Worm (Caenorhabditis elegans) whole organism, L4 larva: ENCODE results near the gene pdr-1.

Source experiments
- F10B5.3 ChIP-seq: sonication (generic microtip); optimal IDR thresholded peaks from 2 replicates; lab custom pipeline; 2016; ENCODE audit warnings: mild to moderate bottlenecking, missing genetic modification characterization, missing compliant biosample characterization
- F49E8.2 ChIP-seq: sonication (generic microtip); optimal IDR thresholded peaks from 2 replicates; lab custom pipeline; 2016; ENCODE audit warnings: missing compliant biosample characterization, mild to moderate bottlenecking, missing genetic modification characterization, borderline replicate concordance
- Y48G9A.11 ChIP-seq: fragments of 200-800 bp; sonication (Bioruptor generic); IDR thresholded peaks from 2 replicates; pipeline ENCODE4 v1.3.6; 2022; ENCODE audit warnings: missing genetic modification reagents, missing genetic modification characterization, missing compliant biosample characterization
- Y5F2A.4 ChIP-seq: fragments of 200-800 bp; sonication (Bioruptor generic); optimal IDR thresholded peaks from 2 replicates; lab custom pipeline; 2018; ENCODE audit warnings: mild to moderate bottlenecking, missing genetic modification characterization, missing compliant biosample characterization
- Y75B8A.6 ChIP-seq: fragments of 200-800 bp; sonication (Bioruptor generic); IDR thresholded peaks from 2 replicates; pipeline ENCODE4 v1.3.6; 2022; ENCODE audit warnings: missing genetic modification reagents, missing genetic modification characterization, missing compliant biosample characterization
- ZK546.5 ChIP-seq, 2 experiments: sonication (generic microtip); optimal IDR thresholded peaks; 2 replicates each; lab custom pipeline; 2017; ENCODE audit warnings: missing biosample characterization in 2 of 2, missing genetic modification characterization in 2 of 2
- aha-1 ChIP-seq: fragments of 150-350 bp; peaks from one replicate; lab custom pipeline; 2014; ENCODE audit warnings: missing biosample characterization, missing genetic modification characterization
- ceh-28 ChIP-seq: fragments of 150-350 bp; optimal IDR thresholded peaks from 2 replicates; lab custom pipeline; 2014; ENCODE audit warnings: missing biosample characterization, missing genetic modification reagents, missing genetic modification characterization
- ceh-44 ChIP-seq: fragments of 200-800 bp; sonication (Bioruptor generic); IDR thresholded peaks from 2 replicates; pipeline ENCODE4 v1.3.6; 2022; ENCODE audit warnings: missing genetic modification reagents, missing genetic modification characterization, missing compliant biosample characterization
- ceh-62 ChIP-seq: sonication (generic microtip); optimal IDR thresholded peaks from 2 replicates; lab custom pipeline; 2017; ENCODE audit warnings: missing biosample characterization, missing genetic modification characterization
- ctbp-1 ChIP-seq: fragments of 200-800 bp; sonication (Bioruptor generic); IDR thresholded peaks from 2 replicates; pipeline ENCODE4 v1.3.6; 2022; ENCODE audit warnings: missing genetic modification reagents, missing genetic modification characterization, missing compliant biosample characterization
- daf-12 ChIP-seq: fragments of 150-350 bp; optimal IDR thresholded peaks from 2 replicates; lab custom pipeline; 2014; ENCODE audit warnings: missing biosample characterization, missing genetic modification reagents, missing genetic modification characterization
- daf-16 ChIP-seq, 3 experiments: sonication (generic microtip); optimal IDR thresholded peaks; 2 replicates each; lab custom pipeline; 2016 to 2017; ENCODE audit warnings: missing genetic modification characterization in 3 of 3, missing genetic modification reagents in 3 of 3, mild to moderate bottlenecking in 2 of 3, missing compliant biosample characterization in 2 of 3, missing biosample characterization in 1 of 3, moderate library complexity in 1 of 3
- daf-19 ChIP-seq: fragments of 200-800 bp; sonication (Bioruptor generic); conservative IDR thresholded peaks from 2 replicates; pipeline ENCODE4 v1.3.6; 2022; ENCODE audit warnings: missing genetic modification characterization, missing compliant biosample characterization
- dmd-6 ChIP-seq: fragments of 200-800 bp; sonication (Bioruptor generic); IDR thresholded peaks from 2 replicates; pipeline ENCODE4 v1.3.6; 2022; ENCODE audit warnings: missing genetic modification reagents, missing genetic modification characterization, missing compliant biosample characterization
- dmd-8 ChIP-seq: fragments of 200-800 bp; sonication (Bioruptor generic); IDR thresholded peaks from 2 replicates; pipeline ENCODE4 v1.3.6; 2022; ENCODE audit warnings: missing genetic modification characterization, missing compliant biosample characterization
- dpl-1 ChIP-seq: fragments of 150-350 bp; optimal IDR thresholded peaks from 2 replicates; lab custom pipeline; 2014; ENCODE audit warnings: missing biosample characterization, missing genetic modification reagents, missing genetic modification characterization
- egl-27 ChIP-seq: sonication (generic microtip); optimal IDR thresholded peaks from 3 replicates; lab custom pipeline; 2017; ENCODE audit warnings: missing biosample characterization, missing genetic modification reagents, missing genetic modification characterization
- fkh-10 ChIP-seq: fragments of 150-350 bp; optimal IDR thresholded peaks from 2 replicates; lab custom pipeline; 2014; ENCODE audit warnings: missing biosample characterization, missing genetic modification reagents, missing genetic modification characterization
- gei-8 ChIP-seq: fragments of 200-800 bp; sonication (Bioruptor generic); optimal IDR thresholded peaks from 2 replicates; lab custom pipeline; 2018; ENCODE audit warnings: mild to moderate bottlenecking, missing genetic modification characterization, missing compliant biosample characterization
- hif-1 ChIP-seq, 2 experiments: sonication (generic microtip); optimal IDR thresholded peaks; 2 replicates each; lab custom pipeline; 2016 to 2017; ENCODE audit warnings: missing compliant biosample characterization in 2 of 2, missing genetic modification characterization in 2 of 2, missing genetic modification reagents in 2 of 2, missing genotype in 2 of 2, mild to moderate bottlenecking in 1 of 2
- hlh-11 ChIP-seq: fragments of 200-800 bp; sonication (Bioruptor generic); optimal IDR thresholded peaks from 2 replicates; lab custom pipeline; 2018; ENCODE audit warnings: mild to moderate bottlenecking, missing genetic modification characterization, missing compliant biosample characterization
- lin-1 ChIP-seq: fragments of 200-800 bp; sonication (Bioruptor generic); IDR thresholded peaks from 2 replicates; pipeline ENCODE4 v1.3.6; 2022; ENCODE audit warnings: missing genetic modification reagents, missing genetic modification characterization, missing compliant biosample characterization
- lin-13 ChIP-seq: fragments of 150-350 bp; optimal IDR thresholded peaks from 2 replicates; lab custom pipeline; 2014; ENCODE audit warnings: missing biosample characterization, missing genetic modification reagents, missing genetic modification characterization
- lin-15B ChIP-seq: fragments of 150-350 bp; sonication (generic microtip); optimal IDR thresholded peaks from 3 replicates; lab custom pipeline; 2014; ENCODE audit warnings: missing biosample characterization, missing genetic modification characterization
- lin-39 ChIP-seq: fragments of 150-350 bp; optimal IDR thresholded peaks from 2 replicates; lab custom pipeline; 2014; ENCODE audit warnings: missing biosample characterization, missing genetic modification reagents, missing genetic modification characterization
- lir-3 ChIP-seq: sonication (generic microtip); optimal IDR thresholded peaks from 2 replicates; lab custom pipeline; 2016; ENCODE audit warnings: mild to moderate bottlenecking, missing genetic modification characterization, missing compliant biosample characterization
- madf-9 ChIP-seq: fragments of 200-800 bp; sonication (Bioruptor generic); conservative IDR thresholded peaks from 2 replicates; pipeline ENCODE4 v1.3.6; 2022; ENCODE audit warnings: missing genetic modification reagents, missing genetic modification characterization, missing compliant biosample characterization
- mdl-1 ChIP-seq, 2 experiments: fragments of 150-350 bp in 1 of 2; sonication (generic microtip) in 1 of 2; optimal IDR thresholded peaks; 2 replicates each; lab custom pipeline; 2014 to 2017; ENCODE audit warnings: missing biosample characterization in 2 of 2, missing genetic modification characterization in 2 of 2
- mdt-29 ChIP-seq: fragments of 200-800 bp; sonication (Bioruptor generic); IDR thresholded peaks from 2 replicates; pipeline ENCODE4 v1.3.6; 2022; ENCODE audit warnings: missing genetic modification reagents, missing genetic modification characterization, missing compliant biosample characterization
- mep-1 ChIP-seq: fragments of 150-350 bp; sonication (generic microtip); optimal IDR thresholded peaks from 3 replicates; lab custom pipeline; 2014; ENCODE audit warnings: missing biosample characterization, missing genetic modification characterization
- mxl-3 ChIP-seq: fragments of 200-800 bp; sonication (Bioruptor generic); optimal IDR thresholded peaks from 2 replicates; lab custom pipeline; 2018; ENCODE audit warnings: mild to moderate bottlenecking, missing genetic modification characterization, missing compliant biosample characterization
- nhr-11 ChIP-seq: fragments of 150-350 bp; optimal IDR thresholded peaks from 2 replicates; lab custom pipeline; 2014; ENCODE audit warnings: missing biosample characterization, missing genetic modification characterization
- nhr-237 ChIP-seq: sonication (generic microtip); optimal IDR thresholded peaks from 2 replicates; lab custom pipeline; 2017; ENCODE audit warnings: missing biosample characterization, missing genetic modification characterization
- nhr-25 ChIP-seq: sonication (generic microtip); optimal IDR thresholded peaks from 2 replicates; lab custom pipeline; 2017; ENCODE audit warnings: missing genetic modification characterization, mild to moderate bottlenecking, missing compliant biosample characterization, antibody characterized with exemption, moderate library complexity, borderline replicate concordance; ENCODE audit not compliant: insufficient read depth
- nhr-28 ChIP-seq: fragments of 150-350 bp; optimal IDR thresholded peaks from 2 replicates; lab custom pipeline; 2014; ENCODE audit warnings: missing biosample characterization, missing genetic modification characterization
- nhr-42 ChIP-seq: fragments of 200-800 bp; sonication (Bioruptor generic); IDR thresholded peaks from 2 replicates; pipeline ENCODE4 v1.3.6; 2022; ENCODE audit warnings: missing genetic modification characterization, missing compliant biosample characterization
- nhr-6 ChIP-seq: fragments of 150-350 bp; optimal IDR thresholded peaks from 2 replicates; lab custom pipeline; 2014; ENCODE audit warnings: missing biosample characterization, missing genetic modification characterization
- nhr-76 ChIP-seq: fragments of 150-350 bp; optimal IDR thresholded peaks from 2 replicates; lab custom pipeline; 2014; ENCODE audit warnings: missing biosample characterization, missing genetic modification characterization
- php-3 ChIP-seq: fragments of 200-800 bp; sonication (Bioruptor generic); IDR thresholded peaks from 2 replicates; pipeline ENCODE4 v1.3.6; 2022; ENCODE audit warnings: missing genetic modification reagents, missing genetic modification characterization, missing compliant biosample characterization
- sdz-12 ChIP-seq: fragments of 200-800 bp; sonication (Bioruptor generic); optimal IDR thresholded peaks from 2 replicates; lab custom pipeline; 2018; ENCODE audit warnings: mild to moderate bottlenecking, missing genetic modification characterization, missing compliant biosample characterization
- set-16 ChIP-seq: fragments of 200-800 bp; sonication (Bioruptor generic); IDR thresholded peaks from 2 replicates; pipeline ENCODE4 v1.3.6; 2022; ENCODE audit warnings: missing genetic modification reagents, missing genetic modification characterization, missing compliant biosample characterization
- snpc-4 ChIP-seq: fragments of 150-350 bp; optimal IDR thresholded peaks from 2 replicates; lab custom pipeline; 2014; ENCODE audit warnings: missing biosample characterization, missing genetic modification characterization
- spr-1 ChIP-seq: sonication (generic microtip); optimal IDR thresholded peaks from 2 replicates; lab custom pipeline; 2016; ENCODE audit warnings: mild to moderate bottlenecking, missing genetic modification characterization, missing compliant biosample characterization
- spr-3 ChIP-seq: fragments of 200-800 bp; sonication (Bioruptor generic); optimal IDR thresholded peaks from 2 replicates; lab custom pipeline; 2018; ENCODE audit warnings: mild to moderate bottlenecking, missing genetic modification characterization, missing compliant biosample characterization
- tra-1 ChIP-seq: fragments of 200-800 bp; sonication (Bioruptor generic); IDR thresholded peaks from 2 replicates; pipeline ENCODE4 v1.3.6; 2022; ENCODE audit warnings: missing genetic modification reagents, missing genetic modification characterization, missing compliant biosample characterization
- unc-39 ChIP-seq: sonication (generic microtip); optimal IDR thresholded peaks from 2 replicates; lab custom pipeline; 2017; ENCODE audit warnings: missing biosample characterization, missing genetic modification characterization
- zag-1 ChIP-seq: fragments of 150-350 bp; optimal IDR thresholded peaks from 2 replicates; lab custom pipeline; 2014; ENCODE audit warnings: missing biosample characterization, missing genetic modification characterization
- zfp-2 ChIP-seq: sonication (generic microtip); optimal IDR thresholded peaks from 2 replicates; lab custom pipeline; 2016; ENCODE audit warnings: mild to moderate bottlenecking, missing genetic modification characterization, missing compliant biosample characterization
- ztf-11 ChIP-seq: fragments of 150-350 bp; optimal IDR thresholded peaks from 2 replicates; lab custom pipeline; 2014; ENCODE audit warnings: missing biosample characterization, missing genetic modification characterization
- ztf-7 ChIP-seq: fragments of 150-350 bp; optimal IDR thresholded peaks from 2 replicates; lab custom pipeline; 2014; ENCODE audit warnings: missing biosample characterization, missing genetic modification characterization

Gene pdr-1

DNA sequence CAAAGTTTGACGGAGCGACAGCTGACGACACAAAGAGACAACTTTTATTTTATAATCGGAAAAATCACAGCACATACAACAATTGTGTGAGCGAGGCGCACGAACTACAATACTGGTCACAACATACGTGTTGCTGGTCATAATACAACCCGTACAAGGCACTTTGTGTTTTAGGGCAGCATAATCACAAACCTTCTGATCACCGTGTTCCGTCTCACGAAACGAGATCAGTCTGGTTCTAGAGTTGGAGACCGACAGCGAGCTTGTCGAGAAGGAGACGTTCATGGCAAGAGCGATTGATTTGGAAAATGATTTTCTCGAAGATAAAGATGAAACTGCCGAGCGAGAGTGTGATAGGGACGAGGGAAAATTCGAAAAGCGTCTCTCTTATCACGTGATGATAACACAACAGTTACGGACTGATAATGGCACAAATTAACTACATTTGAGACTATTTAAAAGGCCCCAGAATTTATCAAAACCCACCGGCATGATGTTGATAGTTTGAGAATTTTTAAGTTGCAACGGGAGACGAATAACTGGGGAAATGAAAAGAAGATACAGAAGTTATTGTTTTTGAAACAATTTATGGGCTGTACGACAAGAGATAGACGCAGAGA is 4.5 kb upstream of the pdr-1 start (continued):
- no peak for TF ChIP-seq zag-1
- peak; percentile 76 for TF ChIP-seq hlh-11 (tag; lab: Kevin White, UChicago)
- no peak for TF ChIP-seq nhr-76
- TF ChIP-seq lir-3 (tag; lab: Kevin White, UChicago), result no peak
- no peak for TF ChIP-seq nhr-237
- no peak for TF ChIP-seq F49E8.2
- no peak for TF ChIP-seq hif-1 (tag; optimal IDR thresholded peaks at IDR 0.05; lab: Kevin White, UChicago)
- no peak for TF ChIP-seq fkh-10 (GFP tag; lab: Kevin White, UChicago)
- TF ChIP-seq php-3 (GFP tag; lab: Robert Waterston, UW), result peak; percentile 65; the same call in 1 of the 2 replicates
- TF ChIP-seq F10B5.3, result no peak
- TF ChIP-seq lin-39 (tag; lab: Kevin White, UChicago), result no peak
- TF ChIP-seq ceh-44 (GFP tag; lab: Robert Waterston, UW), result no peak
- TF ChIP-seq ctbp-1, result no peak
- no peak for TF ChIP-seq mdl-1 (tag; optimal IDR thresholded peaks at IDR 0.05; lab: Kevin White, UChicago)
- no peak for TF ChIP-seq daf-19 (GFP tag; lab: Robert Waterston, UW)
- TF ChIP-seq snpc-4 (tag; lab: Kevin White, UChicago), result no peak
- TF ChIP-seq Y75B8A.6 (GFP tag; lab: Robert Waterston, UW), result no peak
- peak; percentile 47 for TF ChIP-seq lin-13 (GFP tag; lab: Kevin White, UChicago)
- TF ChIP-seq daf-12 (tag; lab: Kevin White, UChicago), result no peak
- no peak for TF ChIP-seq sdz-12 (GFP tag; lab: Kevin White, UChicago)
- TF ChIP-seq nhr-25 (tag; lab: Kevin White, UChicago), result no peak
- TF ChIP-seq dmd-6, result peak; percentile 59
- no peak for TF ChIP-seq nhr-42 (GFP tag; lab: Robert Waterston, UW)
- TF ChIP-seq ztf-7, result no peak
- no peak for TF ChIP-seq zfp-2 (tag; lab: Kevin White, UChicago)
- no peak for TF ChIP-seq nhr-11
- peak; percentile 37 for TF ChIP-seq mep-1
- peak; percentile 5 for TF ChIP-seq spr-1 (tag; lab: Kevin White, UChicago)
- no peak for TF ChIP-seq mdt-29 (GFP tag; lab: Robert Waterston, UW)
- no peak for TF ChIP-seq unc-39 (tag; lab: Kevin White, UChicago)
- TF ChIP-seq nhr-6 (tag; lab: Kevin White, UChicago), result no peak
- no peak for TF ChIP-seq tra-1 (GFP tag; lab: Robert Waterston, UW)
- no peak for TF ChIP-seq egl-27 (tag; lab: Kevin White, UChicago)
- TF ChIP-seq nhr-28, result peak; percentile 98
- TF ChIP-seq Y5F2A.4 (GFP tag; lab: Kevin White, UChicago), result no peak
- no peak for TF ChIP-seq spr-3 (GFP tag; lab: Kevin White, UChicago)
- no peak for TF ChIP-seq Y48G9A.11
- TF ChIP-seq lin-15B (tag; lab: Kevin White, UChicago), result no peak
- TF ChIP-seq madf-9 (GFP tag; lab: Robert Waterston, UW), result no peak
- TF ChIP-seq aha-1 (tag; lab: Kevin White, UChicago), result peak; percentile 94
- no peak for TF ChIP-seq gei-8 (GFP tag; lab: Kevin White, UChicago)
- TF ChIP-seq dmd-8 (GFP tag; lab: Robert Waterston, UW), result no peak
- TF ChIP-seq daf-16 (GFP tag; optimal IDR thresholded peaks at IDR 0.05; lab: Kevin White, UChicago), result peak in 1 of 2 experiments; percentile 11
- TF ChIP-seq daf-16 (tag; optimal IDR thresholded peaks at IDR 0.05; lab: Kevin White, UChicago), result peak; percentile 79
- no peak for TF ChIP-seq ztf-11 (tag; lab: Kevin White, UChicago)
- no peak for TF ChIP-seq ceh-62 (tag; lab: Kevin White, UChicago)
- TF ChIP-seq mxl-3 (GFP tag; lab: Kevin White, UChicago), result no peak
- no peak for TF ChIP-seq set-16 (GFP tag; lab: Robert Waterston, UW)
- no peak for TF ChIP-seq ZK546.5 (tag; optimal IDR thresholded peaks at IDR 0.05; lab: Kevin White, UChicago)
- 0 out of 2 replicates have a peak, but pooled peaks have one; percentile 9 for TF ChIP-seq lin-1 (GFP tag; lab: Robert Waterston, UW)
- TF ChIP-seq ceh-28, result no peak
- TF ChIP-seq dpl-1, result no peak
